Fruit fly (Drosophila melanogaster): ENCODE measurements around the gene CG34316.

Gene CG34316

dm6 chr3R:15275158-15275623 is 44.8 kb downstream of the CG34316 start, which contains the start of the genes Cp190 and CG4338 (continued):
- peak; percentile 95 for TF ChIP-seq nom (GFP tag; optimal IDR thresholded peaks at IDR 0.05)
- peak; percentile 90 for TF ChIP-seq HLH54F (GFP tag; optimal IDR thresholded peaks at IDR 0.05)
- TF ChIP-seq CG1832 (GFP tag; optimal IDR thresholded peaks at IDR 0.05) = no peak
- TF ChIP-seq ab (GFP tag; optimal IDR thresholded peaks at IDR 0.05) = no peak
- TF ChIP-seq Atf-2 (GFP tag; optimal IDR thresholded peaks at IDR 0.05) = peak; percentile 91
- TF ChIP-seq CG1529 (GFP tag; optimal IDR thresholded peaks at IDR 0.05) = peak; percentile 96
- TF ChIP-seq odd (GFP tag; optimal IDR thresholded peaks at IDR 0.05) = peak; percentile 97
- TF ChIP-seq CG3726 (GFP tag; IDR thresholded peaks at IDR 0.05) = peak; percentile 96
- TF ChIP-seq cad (GFP tag; optimal IDR thresholded peaks at IDR 0.05) = no peak
- no peak for TF ChIP-seq Neu2 (GFP tag; optimal IDR thresholded peaks at IDR 0.05; ENCODE audit: borderline replicate concordance)
- TF ChIP-seq CHES-1-like (GFP tag; optimal IDR thresholded peaks at IDR 0.05) = peak; percentile 89
- peak; percentile 87 for TF ChIP-seq CG7786 (GFP tag; optimal IDR thresholded peaks at IDR 0.05)
- TF ChIP-seq nerfin-1 (tag; optimal IDR thresholded peaks at IDR 0.05) = peak; percentile 98
- TF ChIP-seq CG10321 (GFP tag; IDR thresholded peaks at IDR 0.05) = peak; percentile 80
- peak; percentile 96 for TF ChIP-seq so (GFP tag; IDR thresholded peaks at IDR 0.05)
- peak; percentile 84 for TF ChIP-seq shn (GFP tag; optimal IDR thresholded peaks at IDR 0.05)
- TF ChIP-seq CG34422 (GFP tag; IDR thresholded peaks at IDR 0.05) = peak; percentile 96
- peak; percentile 85 for TF ChIP-seq CG31365 (tag; optimal IDR thresholded peaks at IDR 0.05)
- peak; percentile 87 for TF ChIP-seq Dad (GFP tag; optimal IDR thresholded peaks at IDR 0.05)
- TF ChIP-seq unc-4 (GFP tag; IDR thresholded peaks at IDR 0.05; ENCODE audit: partially characterized antibody) = peak; percentile 83
- peak; percentile 98 for TF ChIP-seq Max (GFP tag; optimal IDR thresholded peaks at IDR 0.05)
- TF ChIP-seq fu2 (GFP tag; optimal IDR thresholded peaks at IDR 0.05) = peak; percentile 85
- peak; percentile 98 for TF ChIP-seq Sox102F (GFP tag; optimal IDR thresholded peaks at IDR 0.05)
- peak; percentile 97 for TF ChIP-seq CG9215 (GFP tag; IDR thresholded peaks at IDR 0.05)
- TF ChIP-seq org-1 (GFP tag; optimal IDR thresholded peaks at IDR 0.05) = peak; percentile 96
- peak; percentile 95 for TF ChIP-seq chn (GFP tag; optimal IDR thresholded peaks at IDR 0.05)
- TF ChIP-seq Doc3 (GFP tag; IDR thresholded peaks at IDR 0.05; ENCODE audit: partially characterized antibody) = peak; percentile 61; the same call in 2 of the 3 replicates
- no peak for TF ChIP-seq sc (optimal IDR thresholded peaks at IDR 0.05)
- TF ChIP-seq sc (GFP tag; optimal IDR thresholded peaks at IDR 0.05) = peak; percentile 97
- TF ChIP-seq D19A (tag; optimal IDR thresholded peaks at IDR 0.05) = peak; percentile 96
- TF ChIP-seq usp (GFP tag; optimal IDR thresholded peaks at IDR 0.05) = no peak
- peak; percentile 70 for TF ChIP-seq pfk (GFP tag; optimal IDR thresholded peaks at IDR 0.05)
- peak; percentile 93 for TF ChIP-seq CG12071 (GFP tag; optimal IDR thresholded peaks at IDR 0.05)
- peak; percentile 58 for TF ChIP-seq ash1 (GFP tag; optimal IDR thresholded peaks at IDR 0.05)
- TF ChIP-seq Antp (GFP tag; optimal IDR thresholded peaks at IDR 0.05) = peak; percentile 81
- TF ChIP-seq sens (GFP tag) = peak; percentile 99
- TF ChIP-seq CG8089 (GFP tag; optimal IDR thresholded peaks at IDR 0.05) = peak; percentile 83
- TF ChIP-seq CG3281 (GFP tag; optimal IDR thresholded peaks at IDR 0.05) = peak; percentile 98
- TF ChIP-seq scrt (GFP tag; optimal IDR thresholded peaks at IDR 0.05) = peak; percentile 93
- peak; percentile 97 for TF ChIP-seq YL-1 (GFP tag; optimal IDR thresholded peaks at IDR 0.05)
- peak; percentile 99 for TF ChIP-seq sug (tag; optimal IDR thresholded peaks at IDR 0.05)
- TF ChIP-seq nerfin-2 (GFP tag; IDR thresholded peaks at IDR 0.05; ENCODE audit: partially characterized antibody) = peak; percentile 53; the same call in 1 of the 2 replicates
- peak; percentile 79 for TF ChIP-seq Myb (GFP tag; optimal IDR thresholded peaks at IDR 0.05)
- peak; percentile 89 for TF ChIP-seq Nf-YB (GFP tag; optimal IDR thresholded peaks at IDR 0.05)
- TF ChIP-seq Opbp (GFP tag; IDR thresholded peaks at IDR 0.05; ENCODE audit: partially characterized antibody) = peak; percentile 80
- TF ChIP-seq ci (GFP tag; IDR thresholded peaks at IDR 0.05) = peak; percentile 95
- TF ChIP-seq CG14050 (GFP tag; IDR thresholded peaks at IDR 0.05) = peak; percentile 91
- TF ChIP-seq CG2129 (GFP tag; IDR thresholded peaks at IDR 0.05; ENCODE audit: partially characterized antibody) = 0 out of 2 replicates have a peak, but pooled peaks have one; percentile 29
- TF ChIP-seq btn (GFP tag; optimal IDR thresholded peaks at IDR 0.05) = peak; percentile 35
- TF ChIP-seq lab (GFP tag; optimal IDR thresholded peaks at IDR 0.05) = peak; percentile 98
- TF ChIP-seq Fer3 (tag; optimal IDR thresholded peaks at IDR 0.05) = peak; percentile 99

All from whole organism, embryonic.